Worm (Caenorhabditis elegans) whole organism, midembryonic: ENCODE data around the gene aptf-1.

Experiments used
- cog-1 ChIP-seq: sonication (generic microtip); optimal IDR thresholded peaks from 2 replicates; lab custom pipeline; 2016; ENCODE audit warnings: missing genetic modification characterization, missing compliant biosample characterization
- flt-1 ChIP-seq: fragments of 200-800 bp; sonication (Bioruptor generic); IDR thresholded peaks from 2 replicates; pipeline ENCODE4 v1.3.6; 2022; ENCODE audit warnings: missing genetic modification characterization, missing compliant biosample characterization
- ref-1 ChIP-seq: fragments of 200-800 bp; sonication (Bioruptor generic); conservative IDR thresholded peaks from 2 replicates; pipeline ENCODE4 v1.3.6; 2022; ENCODE audit warnings: missing genetic modification reagents, missing genetic modification characterization, missing compliant biosample characterization
- tab-1 ChIP-seq: fragments of 200-800 bp; sonication (Bioruptor generic); IDR thresholded peaks from 2 replicates; pipeline ENCODE4 v1.3.6; 2022; ENCODE audit warnings: missing genetic modification characterization, missing compliant biosample characterization
- ztf-23 ChIP-seq: fragments of 200-800 bp; sonication (Bioruptor generic); IDR thresholded peaks from 2 replicates; pipeline ENCODE4 v1.3.6; 2022; ENCODE audit warnings: missing genetic modification reagents, missing genetic modification characterization, missing compliant biosample characterization
- ztf-29 ChIP-seq: fragments of 200-800 bp; sonication (Bioruptor generic); IDR thresholded peaks from 2 replicates; pipeline ENCODE4 v1.3.6; 2022; ENCODE audit warnings: missing genetic modification reagents, missing genetic modification characterization, missing compliant biosample characterization

DNA sequence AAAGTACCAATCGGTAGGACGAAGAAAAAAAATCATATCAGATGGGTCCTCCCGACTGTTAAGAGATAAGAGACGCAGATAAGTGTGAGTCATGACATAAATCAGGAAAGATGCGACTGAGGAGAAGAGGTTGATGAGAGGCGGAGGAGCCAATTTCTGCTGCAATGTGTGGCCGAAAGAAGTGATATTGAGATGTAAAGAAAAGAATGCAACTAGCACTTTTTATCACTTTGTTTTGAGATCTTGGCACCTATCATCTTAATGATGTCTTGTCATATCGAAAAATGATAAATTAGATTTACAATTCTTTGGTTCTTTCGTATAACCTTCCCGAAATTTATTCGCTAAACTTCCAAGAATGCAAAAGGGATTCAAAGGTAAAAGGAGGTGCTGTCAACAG, 27.3 kb downstream of the aptf-1 start, which contains the start of gene del-10:
- TF ChIP-seq ztf-23 (no peak), tab-1 (GFP tag; lab: Robert Waterston, UW) (no peak), flt-1 (GFP tag; lab: Robert Waterston, UW) (no peak), cog-1 (tag; lab: Kevin White, UChicago) (no peak), ztf-29 (GFP tag; lab: Robert Waterston, UW) (no peak), ref-1 (no peak)
